Worm (Caenorhabditis elegans) whole organism, mixed stage, embryonic: ENCODE data around the gene ech-6.

Experiments used
- M03D4.4 ChIP-seq: sonication (generic microtip); optimal IDR thresholded peaks from 2 replicates; lab custom pipeline; 2017; ENCODE audit warnings: mild to moderate bottlenecking, missing genetic modification characterization, missing compliant biosample characterization
- bed-3 ChIP-seq: fragments of 200-800 bp; sonication (Bioruptor generic); optimal IDR thresholded peaks from 3 replicates; lab custom pipeline; 2018; ENCODE audit warnings: mild to moderate bottlenecking, missing genetic modification characterization, moderate library complexity, missing compliant biosample characterization
- blmp-1 ChIP-seq: fragments of 150-350 bp; optimal IDR thresholded peaks from 2 replicates; lab custom pipeline; 2014; ENCODE audit warnings: missing biosample characterization, missing genetic modification characterization
- ceh-39 ChIP-seq: fragments of 150-350 bp; optimal IDR thresholded peaks from 2 replicates; lab custom pipeline; 2014; ENCODE audit warnings: missing biosample characterization, missing genetic modification characterization
- ceh-43 ChIP-seq: fragments of 200-800 bp; sonication (Bioruptor generic); optimal IDR thresholded peaks from 2 replicates; lab custom pipeline; 2018; ENCODE audit warnings: mild to moderate bottlenecking, missing genetic modification characterization, moderate library complexity, missing compliant biosample characterization
- ceh-83 ChIP-seq: fragments of 200-800 bp; sonication (Bioruptor generic); optimal IDR thresholded peaks from 2 replicates; lab custom pipeline; 2018; ENCODE audit warnings: mild to moderate bottlenecking, missing genetic modification characterization, missing compliant biosample characterization
- ces-1 ChIP-seq: fragments of 150-350 bp; optimal IDR thresholded peaks from 2 replicates; lab custom pipeline; 2014; ENCODE audit warnings: missing biosample characterization, missing genetic modification reagents, missing genetic modification characterization
- cnd-1 ChIP-seq: fragments of 200-800 bp; sonication (Bioruptor generic); optimal IDR thresholded peaks from 2 replicates; lab custom pipeline; 2018; ENCODE audit warnings: mild to moderate bottlenecking, missing genetic modification characterization, missing compliant biosample characterization
- drap-1 ChIP-seq: fragments of 200-800 bp; sonication (Bioruptor generic); optimal IDR thresholded peaks from 3 replicates; lab custom pipeline; 2018; ENCODE audit warnings: mild to moderate bottlenecking, missing genetic modification characterization, missing compliant biosample characterization
- elt-1 ChIP-seq: sonication (generic microtip); optimal IDR thresholded peaks from 2 replicates; lab custom pipeline; 2017; ENCODE audit warnings: missing genetic modification characterization, mild to moderate bottlenecking, missing compliant biosample characterization, antibody characterized with exemption, moderate library complexity, borderline replicate concordance; ENCODE audit not compliant: insufficient read depth
- elt-3 ChIP-seq: fragments of 150-350 bp; optimal IDR thresholded peaks from 2 replicates; lab custom pipeline; 2014; ENCODE audit warnings: missing biosample characterization, missing genetic modification characterization
- ham-2 ChIP-seq: fragments of 200-800 bp; sonication (Bioruptor generic); optimal IDR thresholded peaks from 2 replicates; lab custom pipeline; 2018; ENCODE audit warnings: mild to moderate bottlenecking, missing genetic modification characterization, missing compliant biosample characterization
- hlh-1 ChIP-seq: fragments of 150-350 bp; optimal IDR thresholded peaks from 2 replicates; lab custom pipeline; 2014; ENCODE audit warnings: missing biosample characterization, missing genetic modification reagents, missing genetic modification characterization
- lin-13 ChIP-seq: fragments of 150-350 bp; optimal IDR thresholded peaks from 2 replicates; lab custom pipeline; 2014; ENCODE audit warnings: missing biosample characterization, missing genetic modification characterization
- lin-32 ChIP-seq: fragments of 200-800 bp; sonication (Bioruptor generic); optimal IDR thresholded peaks from 2 replicates; lab custom pipeline; 2018; ENCODE audit warnings: mild to moderate bottlenecking, missing genetic modification characterization, missing compliant biosample characterization
- lsy-2 ChIP-seq: fragments of 150-350 bp; optimal IDR thresholded peaks from 2 replicates; lab custom pipeline; 2014; ENCODE audit warnings: missing biosample characterization, missing genetic modification characterization
- mab-5 ChIP-seq: fragments of 150-350 bp; optimal IDR thresholded peaks from 2 replicates; lab custom pipeline; 2014; ENCODE audit warnings: missing biosample characterization, missing genetic modification characterization
- mep-1 ChIP-seq: fragments of 150-350 bp; optimal IDR thresholded peaks from 2 replicates; lab custom pipeline; 2017; ENCODE audit warnings: missing biosample characterization, missing genetic modification reagents, missing genetic modification characterization, inconsistent platforms
- nhr-12 ChIP-seq: fragments of 150-350 bp; optimal IDR thresholded peaks from 2 replicates; lab custom pipeline; 2014; ENCODE audit warnings: missing biosample characterization, missing genetic modification characterization
- nhr-2 ChIP-seq: fragments of 150-350 bp; optimal IDR thresholded peaks from 2 replicates; lab custom pipeline; 2014; ENCODE audit warnings: missing biosample characterization, missing genetic modification characterization
- nhr-237 ChIP-seq: fragments of 150-350 bp; optimal IDR thresholded peaks from 2 replicates; lab custom pipeline; 2014; ENCODE audit warnings: missing biosample characterization, missing genetic modification characterization
- nhr-76 ChIP-seq: sonication (generic microtip); optimal IDR thresholded peaks from 2 replicates; lab custom pipeline; 2017; ENCODE audit warnings: missing biosample characterization, missing genetic modification characterization
- sem-2 ChIP-seq: fragments of 200-800 bp; sonication (Bioruptor generic); optimal IDR thresholded peaks from 2 replicates; lab custom pipeline; 2018; ENCODE audit warnings: mild to moderate bottlenecking, missing genetic modification characterization, missing compliant biosample characterization
- sptf-1 ChIP-seq: sonication (generic microtip); optimal IDR thresholded peaks from 2 replicates; lab custom pipeline; 2017; ENCODE audit warnings: mild to moderate bottlenecking, missing genetic modification characterization, moderate library complexity, missing compliant biosample characterization
- tbx-8 ChIP-seq: fragments of 200-800 bp; sonication (Bioruptor generic); optimal IDR thresholded peaks from 2 replicates; lab custom pipeline; 2018; ENCODE audit warnings: mild to moderate bottlenecking, missing genetic modification characterization, moderate library complexity, missing compliant biosample characterization
- unc-120 ChIP-seq: sonication (generic microtip); optimal IDR thresholded peaks from 2 replicates; lab custom pipeline; 2017; ENCODE audit warnings: missing genetic modification characterization, missing compliant biosample characterization; ENCODE audit not compliant: poor library complexity, severe bottlenecking
- unc-39 ChIP-seq: fragments of 150-350 bp; optimal IDR thresholded peaks from 2 replicates; lab custom pipeline; 2014; ENCODE audit warnings: missing biosample characterization, missing genetic modification characterization
- unc-62 ChIP-seq: fragments of 150-350 bp; optimal IDR thresholded peaks from 2 replicates; lab custom pipeline; 2014; ENCODE audit warnings: missing biosample characterization, missing genetic modification reagents, missing genetic modification characterization

The ech-6 gene

DNA sequence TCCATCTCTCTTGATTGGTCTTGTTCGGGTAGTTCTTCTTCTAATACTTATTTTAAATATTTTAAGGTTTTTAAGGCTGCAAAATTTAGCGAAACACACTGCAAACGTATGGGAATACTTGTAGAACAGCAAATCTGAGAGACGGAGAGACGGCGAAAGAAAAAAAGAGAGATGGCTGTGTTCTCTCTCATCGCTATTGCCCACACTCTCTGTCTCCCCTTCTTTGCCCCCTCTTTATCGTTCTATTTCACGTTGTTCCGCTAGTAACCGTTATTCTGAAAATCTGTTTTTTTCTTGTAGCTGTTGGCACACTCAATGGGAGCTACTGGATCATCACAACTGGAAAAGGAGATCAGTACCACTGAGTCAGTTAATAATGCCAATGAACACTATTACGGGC lies 23.6 kb upstream of the ech-6 start, which contains the start of gene usp-46:
usp-46 (plus strand) TSS at position 301 of the 400 bp plus-strand sequence.
- TF ChIP-seq sem-2 (GFP tag; lab: Kevin White, UChicago) (no peak), lsy-2 (no peak), nhr-237 (tag; lab: Kevin White, UChicago) (no peak), nhr-76 (tag; lab: Kevin White, UChicago) (no peak), mep-1 (tag; lab: Kevin White, UChicago) (no peak), ceh-43 (GFP tag; lab: Kevin White, UChicago) (no peak), sptf-1 (tag; lab: Kevin White, UChicago) (no peak), drap-1 (no peak), ceh-39 (peak; percentile 16), mab-5 (tag; lab: Kevin White, UChicago) (no peak), ces-1 (GFP tag; lab: Kevin White, UChicago) (no peak), unc-120 (tag; lab: Kevin White, UChicago) (peak; percentile 20), elt-3 (tag; lab: Kevin White, UChicago) (no peak)
- TF ChIP-seq, all 35 proteins: peak for 2

DNA sequence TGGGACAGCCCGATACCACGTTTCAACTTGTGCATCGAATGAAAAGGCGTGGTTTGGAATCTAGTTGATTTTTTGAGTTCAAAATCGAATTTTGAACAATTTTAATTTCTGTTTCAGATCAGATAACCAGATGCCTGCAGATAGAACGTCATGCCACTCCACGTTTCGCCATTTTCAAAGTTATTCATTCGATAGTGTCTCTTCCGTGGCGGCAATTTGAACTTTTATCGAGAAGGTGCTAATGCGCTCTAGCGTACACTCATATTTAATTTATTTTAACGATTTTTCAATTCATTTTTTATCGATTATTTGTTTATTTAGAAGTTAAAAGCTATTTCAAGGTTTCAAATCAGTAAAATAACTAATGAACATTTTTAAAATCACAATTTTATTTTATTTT lies 23.2 kb upstream of the ech-6 start:
- TF ChIP-seq sptf-1 (tag; lab: Kevin White, UChicago) (no peak), bed-3 (GFP tag; lab: Kevin White, UChicago) (no peak), ceh-43 (GFP tag; lab: Kevin White, UChicago) (no peak), ces-1 (GFP tag; lab: Kevin White, UChicago) (no peak), nhr-12 (tag; lab: Kevin White, UChicago) (no peak)

DNA sequence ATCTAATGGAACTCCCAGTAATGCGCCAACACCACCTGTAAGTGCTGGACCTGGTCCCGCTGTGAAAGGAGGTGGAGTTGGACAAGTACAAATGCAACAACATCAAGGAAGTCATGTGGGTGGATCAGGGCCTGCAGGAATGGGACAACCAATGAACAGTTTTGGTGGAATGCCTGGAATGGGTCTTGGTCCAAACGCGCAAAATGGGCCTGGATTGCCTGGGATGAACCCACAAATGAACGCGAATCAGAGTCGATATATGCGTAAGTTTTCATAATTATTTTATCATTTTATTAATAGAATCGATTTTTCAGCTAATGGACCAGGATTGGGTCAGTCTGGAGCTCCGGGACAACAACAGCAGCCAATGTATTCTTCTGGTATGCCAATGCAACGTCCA lies 19.7 kb upstream of the ech-6 start:
- no peak for TF ChIP-seq ceh-39
- TF ChIP-seq drap-1: no peak
- no peak for TF ChIP-seq unc-120 (tag; lab: Kevin White, UChicago)

DNA sequence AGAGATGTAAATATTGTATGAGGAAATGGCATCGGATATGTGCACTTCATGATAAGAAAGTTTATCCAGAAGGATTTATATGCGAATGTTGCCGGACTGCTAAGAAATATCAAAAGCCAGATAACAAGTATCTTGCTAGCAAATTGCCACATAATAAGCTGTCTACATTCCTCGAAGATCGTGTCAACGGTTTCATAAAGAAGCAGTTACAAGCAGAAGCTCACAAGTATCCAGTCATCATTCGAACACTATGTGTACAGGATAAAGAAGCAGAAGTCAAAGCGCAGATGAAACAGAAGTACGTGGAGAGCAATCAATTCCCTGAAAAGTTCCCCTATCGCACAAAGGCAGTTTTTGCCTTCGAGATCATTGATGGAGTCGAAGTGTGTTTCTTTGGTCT lies 17.9 kb upstream of the ech-6 start:
- TF ChIP-seq nhr-12 (tag; lab: Kevin White, UChicago) (no peak), unc-62 (GFP tag; lab: Kevin White, UChicago) (no peak), drap-1 (no peak), ham-2 (GFP tag; lab: Kevin White, UChicago) (no peak)

DNA sequence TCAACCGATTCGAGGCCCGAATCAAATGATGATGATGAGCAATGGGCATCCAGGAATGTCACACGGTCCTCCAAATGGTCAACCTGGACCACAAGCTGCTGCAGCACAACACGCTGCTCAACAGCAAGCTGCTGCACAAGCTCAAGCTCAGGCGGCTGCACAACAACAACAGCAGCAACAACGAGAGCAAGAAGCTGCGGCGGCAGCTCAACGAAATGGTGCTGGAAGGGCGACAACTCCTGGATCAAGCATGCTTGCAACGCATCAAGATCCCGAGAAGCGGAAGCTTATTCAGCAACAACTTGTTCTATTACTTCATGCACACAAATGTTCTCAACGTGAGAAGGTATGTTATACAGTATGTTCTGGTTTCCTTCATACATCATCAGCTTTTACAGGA lies 15.3 kb upstream of the ech-6 start:
- peak; percentile 24 for TF ChIP-seq lin-32 (GFP tag; lab: Kevin White, UChicago)
- no peak for TF ChIP-seq cnd-1 (tag; lab: Kevin White, UChicago)

DNA sequence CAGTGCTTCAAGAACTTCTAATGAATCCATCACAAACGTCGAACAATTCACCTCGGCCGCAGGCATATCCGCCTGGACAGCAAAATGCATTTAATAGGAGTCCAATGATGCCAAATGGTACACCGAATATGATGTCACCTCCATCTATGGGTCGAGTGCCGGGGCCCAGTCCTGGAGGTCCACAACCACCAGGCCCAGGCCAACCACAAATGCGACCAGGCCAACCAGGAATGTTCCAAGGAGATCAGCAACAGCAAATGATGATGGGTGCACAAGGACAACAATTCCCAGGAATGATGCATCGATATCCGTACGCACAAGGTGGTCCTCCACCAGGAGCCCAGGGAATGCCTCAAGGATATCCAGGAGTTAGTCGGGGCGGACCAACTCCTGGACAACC lies 14.4 kb upstream of the ech-6 start:
- TF ChIP-seq ceh-39 (no peak), lsy-2 (no peak), nhr-76 (tag; lab: Kevin White, UChicago) (no peak), lin-13 (tag; lab: Kevin White, UChicago) (no peak), unc-62 (GFP tag; lab: Kevin White, UChicago) (no peak), nhr-2 (tag; lab: Kevin White, UChicago) (no peak), unc-120 (tag; lab: Kevin White, UChicago) (no peak), tbx-8 (GFP tag; lab: Kevin White, UChicago) (no peak), unc-39 (tag; lab: Kevin White, UChicago) (no peak), mep-1 (tag; lab: Kevin White, UChicago) (no peak), ces-1 (GFP tag; lab: Kevin White, UChicago) (no peak), blmp-1 (tag; lab: Kevin White, UChicago) (no peak), elt-1 (tag; lab: Kevin White, UChicago) (no peak), lin-32 (GFP tag; lab: Kevin White, UChicago) (no peak), hlh-1 (tag; lab: Kevin White, UChicago) (no peak), M03D4.4 (no peak), bed-3 (GFP tag; lab: Kevin White, UChicago) (no peak)

DNA sequence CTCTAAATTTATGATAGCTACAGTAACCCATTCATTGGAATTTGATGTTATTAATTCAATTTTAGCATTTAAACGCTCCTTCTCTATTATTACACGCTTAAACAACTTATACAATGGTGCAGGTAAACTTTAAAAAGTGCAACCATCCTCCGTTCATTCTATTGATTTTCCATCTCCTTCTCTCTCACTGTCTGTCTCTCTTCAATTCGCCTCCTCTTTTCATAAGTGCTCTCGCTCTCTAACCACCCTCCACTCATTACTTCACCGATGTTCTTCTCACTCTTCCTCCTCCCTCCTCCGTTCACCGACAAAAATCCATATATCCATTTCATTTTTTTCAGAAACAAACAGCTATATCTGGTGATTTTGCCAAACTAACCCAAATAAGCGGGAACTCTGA lies 13.5 kb upstream of the ech-6 start, which contains the start of gene cbp-1:
cbp-1 (plus strand) TSS at position 335 of the 400 bp plus-strand sequence.
- TF ChIP-seq ceh-39 (peak; percentile 42), ces-1 (GFP tag; lab: Kevin White, UChicago) (peak; percentile 76), blmp-1 (tag; lab: Kevin White, UChicago) (no peak), unc-62 (GFP tag; lab: Kevin White, UChicago) (peak; percentile 21), lin-13 (tag; lab: Kevin White, UChicago) (no peak), cnd-1 (tag; lab: Kevin White, UChicago) (no peak), sptf-1 (tag; lab: Kevin White, UChicago) (no peak), nhr-237 (tag; lab: Kevin White, UChicago) (no peak), nhr-76 (tag; lab: Kevin White, UChicago) (no peak), M03D4.4 (no peak), ceh-83 (GFP tag; lab: Kevin White, UChicago) (no peak), lsy-2 (peak; percentile 69)
